Worm (Caenorhabditis elegans): ENCODE measurements around the gene C44H9.6.

C44H9.6 gene

DNA sequence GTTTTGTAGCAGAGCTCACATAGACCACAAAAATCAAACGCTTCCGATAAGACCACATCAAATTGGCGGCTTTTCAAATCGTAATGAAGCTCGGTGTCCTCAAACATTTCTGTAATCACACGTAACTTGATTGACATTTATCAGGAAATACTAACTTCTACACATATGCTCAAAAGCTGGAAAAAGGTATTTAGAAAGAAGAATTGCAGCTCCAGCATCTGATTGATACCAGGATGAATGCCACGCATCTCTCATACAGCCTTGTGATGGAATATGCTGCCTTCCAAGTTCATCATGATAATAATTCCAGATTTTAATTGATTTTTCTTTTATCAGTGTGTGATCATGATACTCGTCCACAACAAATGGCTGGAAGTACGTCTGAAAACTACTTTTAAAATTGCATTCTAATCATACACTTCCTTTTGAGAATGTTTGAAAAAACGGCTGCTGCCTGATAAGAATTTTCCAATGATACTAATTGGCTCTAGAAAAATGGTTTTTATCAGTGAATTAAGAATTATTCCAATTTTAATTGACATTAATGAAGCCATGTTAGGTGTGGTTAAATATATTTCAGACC is 48.1 kb downstream of the C44H9.6 start:
- TF ChIP-seq pha-4 (tag; optimal IDR thresholded peaks at IDR 0.05) = no peak
- TF ChIP-seq hlh-1 (tag; optimal IDR thresholded peaks at IDR 0.05) = no peak
- TF ChIP-seq ceh-83 (GFP tag; optimal IDR thresholded peaks at IDR 0.05) = no peak
- no peak for TF ChIP-seq nhr-2 (tag; optimal IDR thresholded peaks at IDR 0.05)
- no peak for TF ChIP-seq lin-32 (GFP tag; optimal IDR thresholded peaks at IDR 0.05)
- TF ChIP-seq sem-2 (GFP tag; optimal IDR thresholded peaks at IDR 0.05) = no peak
- TF ChIP-seq M03D4.4 (tag; optimal IDR thresholded peaks at IDR 0.05) = no peak
- no peak for TF ChIP-seq ceh-43 (GFP tag; optimal IDR thresholded peaks at IDR 0.05)
- no peak for TF ChIP-seq ztf-11 (tag; optimal IDR thresholded peaks at IDR 0.05)
- TF ChIP-seq ces-1 (GFP tag; optimal IDR thresholded peaks at IDR 0.05) = no peak
- TF ChIP-seq tbx-8 (GFP tag; optimal IDR thresholded peaks at IDR 0.05) = no peak
- TF ChIP-seq ceh-39 (tag; optimal IDR thresholded peaks at IDR 0.05) = no peak
- no peak for TF ChIP-seq unc-39 (tag; optimal IDR thresholded peaks at IDR 0.05)
- TF ChIP-seq nhr-76 (tag; optimal IDR thresholded peaks at IDR 0.05) = no peak
- no peak for TF ChIP-seq unc-120 (tag; optimal IDR thresholded peaks at IDR 0.05; ENCODE audit: poor library complexity, severe bottlenecking)
- TF ChIP-seq elt-3 (tag; optimal IDR thresholded peaks at IDR 0.05) = no peak
- TF ChIP-seq mep-1 (tag; optimal IDR thresholded peaks at IDR 0.05) = no peak
- TF ChIP-seq nhr-237 (tag; optimal IDR thresholded peaks at IDR 0.05) = no peak

DNA sequence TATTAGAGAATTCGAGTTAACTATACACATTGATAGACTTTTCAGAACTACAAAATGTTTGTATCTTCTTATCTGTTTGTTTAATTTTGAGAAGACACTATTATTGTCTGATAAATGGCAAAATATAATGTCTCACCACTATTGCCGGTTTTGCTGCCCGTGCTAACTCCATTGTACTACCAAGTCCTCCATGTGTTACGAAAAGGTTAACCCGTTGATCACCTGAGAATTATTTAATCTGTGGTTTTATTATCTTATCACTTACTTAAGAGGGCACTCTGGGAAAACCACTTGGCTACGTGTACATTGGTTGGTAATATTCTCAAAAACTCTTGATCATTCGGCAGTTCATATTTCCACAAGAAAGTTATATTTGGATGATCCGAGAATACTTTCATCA is 49.2 kb downstream of the C44H9.6 start:
- no peak for TF ChIP-seq mep-1 (tag; optimal IDR thresholded peaks at IDR 0.05)
- no peak for TF ChIP-seq sptf-1 (tag; optimal IDR thresholded peaks at IDR 0.05)
- no peak for TF ChIP-seq mls-2 (tag; optimal IDR thresholded peaks at IDR 0.05)
- TF ChIP-seq nhr-12 (tag; optimal IDR thresholded peaks at IDR 0.05) = no peak
- TF ChIP-seq ham-2 (GFP tag; optimal IDR thresholded peaks at IDR 0.05) = no peak
- TF ChIP-seq nhr-2 (tag; optimal IDR thresholded peaks at IDR 0.05) = no peak
- TF ChIP-seq unc-39 (tag; optimal IDR thresholded peaks at IDR 0.05) = no peak
- no peak for TF ChIP-seq lin-32 (GFP tag; optimal IDR thresholded peaks at IDR 0.05)
- no peak for TF ChIP-seq ceh-43 (GFP tag; optimal IDR thresholded peaks at IDR 0.05)
- TF ChIP-seq lsy-2 (tag; optimal IDR thresholded peaks at IDR 0.05) = no peak
- TF ChIP-seq M03D4.4 (tag; optimal IDR thresholded peaks at IDR 0.05) = no peak
- no peak for TF ChIP-seq flh-1 (GFP tag; optimal IDR thresholded peaks at IDR 0.05)
- TF ChIP-seq nhr-76 (tag; optimal IDR thresholded peaks at IDR 0.05) = no peak

DNA sequence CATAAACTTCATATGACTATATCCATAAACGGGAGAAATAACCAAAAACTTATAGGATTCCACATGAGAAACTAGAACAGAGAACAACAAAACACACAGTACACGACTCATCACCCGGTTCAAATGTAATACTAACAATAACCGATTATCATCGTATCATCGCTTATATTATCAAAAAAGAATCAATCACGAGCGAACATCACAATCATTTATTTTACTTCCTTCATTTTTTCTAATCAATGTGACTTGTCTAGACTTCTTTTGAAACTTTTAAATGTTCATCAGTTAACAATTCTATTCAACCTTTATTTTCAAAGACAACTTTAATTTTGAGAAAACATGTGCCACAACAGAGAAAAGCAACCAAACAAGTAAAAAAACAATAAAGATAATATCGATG is 50.0 kb downstream of the C44H9.6 start, which contains the start of gene ugt-4:
Gene ugt-4 (minus strand): TSS at position 141 of the 400 bp plus-strand sequence.
- TF ChIP-seq ceh-43 (GFP tag; optimal IDR thresholded peaks at IDR 0.05) = no peak
- TF ChIP-seq nhr-2 (tag; optimal IDR thresholded peaks at IDR 0.05) = no peak
- no peak for TF ChIP-seq mep-1 (tag; optimal IDR thresholded peaks at IDR 0.05)
- no peak for TF ChIP-seq ceh-83 (GFP tag; optimal IDR thresholded peaks at IDR 0.05)
- TF ChIP-seq elt-3 (tag; optimal IDR thresholded peaks at IDR 0.05) = no peak
- no peak for TF ChIP-seq elt-1 (tag; optimal IDR thresholded peaks at IDR 0.05; ENCODE audit: borderline replicate concordance, insufficient read depth)
- TF ChIP-seq ceh-39 (tag; optimal IDR thresholded peaks at IDR 0.05) = no peak
- TF ChIP-seq sptf-1 (tag; optimal IDR thresholded peaks at IDR 0.05) = no peak
- TF ChIP-seq sem-2 (GFP tag; optimal IDR thresholded peaks at IDR 0.05) = no peak
- TF ChIP-seq hlh-1 (tag; optimal IDR thresholded peaks at IDR 0.05) = no peak
- TF ChIP-seq nhr-12 (tag; optimal IDR thresholded peaks at IDR 0.05) = no peak
- TF ChIP-seq bed-3 (GFP tag; optimal IDR thresholded peaks at IDR 0.05) = no peak
- no peak for TF ChIP-seq snpc-4 (tag; optimal IDR thresholded peaks at IDR 0.05)
- no peak for TF ChIP-seq nhr-237 (tag; optimal IDR thresholded peaks at IDR 0.05)
- TF ChIP-seq nhr-76 (tag; optimal IDR thresholded peaks at IDR 0.05) = no peak
- TF ChIP-seq lin-13 (tag; optimal IDR thresholded peaks at IDR 0.05) = no peak
- TF ChIP-seq blmp-1 (tag; optimal IDR thresholded peaks at IDR 0.05) = no peak
- TF ChIP-seq ham-2 (GFP tag; optimal IDR thresholded peaks at IDR 0.05) = no peak

DNA sequence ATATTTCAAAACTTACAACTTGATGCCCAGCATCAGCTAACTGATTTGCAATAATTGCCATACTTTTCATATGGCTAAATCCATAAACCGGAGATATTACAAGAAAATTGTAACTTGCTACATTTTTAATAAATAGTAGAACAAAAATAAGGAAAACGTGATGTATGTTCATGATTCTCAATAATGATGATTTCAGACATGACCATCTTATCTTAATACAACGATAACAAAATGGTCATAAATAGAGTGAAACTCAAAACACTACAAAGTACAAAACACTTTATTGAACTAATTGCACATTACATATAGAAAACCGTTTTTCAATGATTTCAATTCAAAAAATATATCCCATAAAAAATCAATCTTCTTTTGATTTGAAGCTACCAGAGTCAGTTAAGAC is 52.4 kb downstream of the C44H9.6 start, which contains the start of gene ugt-5:
Gene ugt-5 (minus strand): TSS at position 214 of the 400 bp plus-strand sequence.
- no peak for TF ChIP-seq snpc-4 (tag; optimal IDR thresholded peaks at IDR 0.05)
- TF ChIP-seq sem-2 (GFP tag; optimal IDR thresholded peaks at IDR 0.05) = no peak
- TF ChIP-seq elt-1 (tag; optimal IDR thresholded peaks at IDR 0.05; ENCODE audit: borderline replicate concordance, insufficient read depth) = no peak
- TF ChIP-seq ceh-39 (tag; optimal IDR thresholded peaks at IDR 0.05) = no peak
- TF ChIP-seq tbx-8 (GFP tag; optimal IDR thresholded peaks at IDR 0.05) = no peak
- no peak for TF ChIP-seq ceh-43 (GFP tag; optimal IDR thresholded peaks at IDR 0.05)
- TF ChIP-seq drap-1 (GFP tag; optimal IDR thresholded peaks at IDR 0.05) = no peak
- TF ChIP-seq unc-120 (tag; optimal IDR thresholded peaks at IDR 0.05; ENCODE audit: poor library complexity, severe bottlenecking) = no peak
- no peak for TF ChIP-seq lsy-2 (tag; optimal IDR thresholded peaks at IDR 0.05)
- TF ChIP-seq zip-8 (tag; optimal IDR thresholded peaks at IDR 0.05) = no peak
- TF ChIP-seq M03D4.4 (tag; optimal IDR thresholded peaks at IDR 0.05) = no peak
- no peak for TF ChIP-seq lin-32 (GFP tag; optimal IDR thresholded peaks at IDR 0.05)
- no peak for TF ChIP-seq nhr-2 (tag; optimal IDR thresholded peaks at IDR 0.05)
- no peak for TF ChIP-seq blmp-1 (tag; optimal IDR thresholded peaks at IDR 0.05)
- no peak for TF ChIP-seq bed-3 (GFP tag; optimal IDR thresholded peaks at IDR 0.05)
- TF ChIP-seq lin-13 (tag; optimal IDR thresholded peaks at IDR 0.05) = no peak

All from whole organism, mixed stage, embryonic.